Worm (Caenorhabditis elegans) whole organism, young adult: ENCODE data around the gene alh-6.

Source experiments
- C06A6.2 ChIP-seq: fragments of 200-800 bp; sonication (Bioruptor generic); conservative IDR thresholded peaks from 2 replicates; pipeline ENCODE4 v1.3.6; 2022; ENCODE audit warnings: missing genetic modification characterization, missing compliant biosample characterization
- C17E4.6 ChIP-seq: fragments of 200-800 bp; sonication (Bioruptor generic); IDR thresholded peaks from 2 replicates; pipeline ENCODE4 v1.3.6; 2022; ENCODE audit warnings: missing genetic modification reagents, missing genetic modification characterization, missing compliant biosample characterization
- F22D6.2 ChIP-seq: sonication (generic microtip); optimal IDR thresholded peaks from 2 replicates; lab custom pipeline; 2016; ENCODE audit warnings: mild to moderate bottlenecking, missing genetic modification characterization, missing compliant biosample characterization
- F37B4.10 ChIP-seq: fragments of 200-800 bp; sonication (Bioruptor generic); IDR thresholded peaks from 2 replicates; pipeline ENCODE4 v1.3.6; 2022; ENCODE audit warnings: missing genetic modification characterization, missing compliant biosample characterization
- F57C9.4 ChIP-seq: sonication (generic microtip); optimal IDR thresholded peaks from 2 replicates; lab custom pipeline; 2017; ENCODE audit warnings: mild to moderate bottlenecking, missing genetic modification characterization, missing compliant biosample characterization
- K12H6.12 ChIP-seq: fragments of 200-800 bp; sonication (Bioruptor generic); optimal IDR thresholded peaks from 2 replicates; lab custom pipeline; 2018; ENCODE audit warnings: mild to moderate bottlenecking, missing genetic modification characterization, missing compliant biosample characterization
- T07F8.4 ChIP-seq: sonication (generic microtip); optimal IDR thresholded peaks from 2 replicates; lab custom pipeline; 2016; ENCODE audit warnings: mild to moderate bottlenecking, missing genetic modification characterization, moderate library complexity, missing compliant biosample characterization
- Y53F4B.3 ChIP-seq: fragments of 200-800 bp; sonication (Bioruptor generic); IDR thresholded peaks from 2 replicates; pipeline ENCODE4 v1.3.6; 2022; ENCODE audit warnings: missing genetic modification reagents, missing genetic modification characterization, missing compliant biosample characterization
- Y79H2A.3 ChIP-seq: fragments of 200-800 bp; sonication (Bioruptor generic); conservative IDR thresholded peaks from 2 replicates; pipeline ENCODE4 v1.3.6; 2022; ENCODE audit warnings: missing genetic modification reagents, missing genetic modification characterization, missing compliant biosample characterization
- ZK185.1 ChIP-seq: sonication (generic microtip); optimal IDR thresholded peaks from 2 replicates; lab custom pipeline; 2016; ENCODE audit warnings: mild to moderate bottlenecking, missing genetic modification characterization, missing compliant biosample characterization; ENCODE audit not compliant: poor library complexity, severe bottlenecking
- athp-1 ChIP-seq: sonication (generic microtip); optimal IDR thresholded peaks from 2 replicates; lab custom pipeline; 2017; ENCODE audit warnings: mild to moderate bottlenecking, missing genetic modification characterization, missing compliant biosample characterization
- cebp-1 ChIP-seq, 2 experiments: fragments of 200-800 bp in 1 of 2; sonication (Bioruptor generic) in 1 of 2; sonication (generic microtip) in 1 of 2; IDR thresholded peaks in 1 of 2; optimal IDR thresholded peaks in 1 of 2; 2 replicates each; pipeline versions ENCODE4 v1.3.6 to Lab custom; 2017 to 2022; ENCODE audit warnings: missing compliant biosample characterization in 2 of 2, missing genetic modification characterization in 2 of 2, mild to moderate bottlenecking in 1 of 2, missing genetic modification reagents in 1 of 2, moderate library complexity in 1 of 2
- ceh-27 ChIP-seq: fragments of 200-800 bp; sonication (Bioruptor generic); optimal IDR thresholded peaks from 2 replicates; lab custom pipeline; 2018; ENCODE audit warnings: mild to moderate bottlenecking, missing genetic modification characterization, moderate library complexity, missing compliant biosample characterization
- dpff-1 ChIP-seq: sonication (generic microtip); optimal IDR thresholded peaks from 2 replicates; lab custom pipeline; 2017; ENCODE audit warnings: mild to moderate bottlenecking, missing genetic modification characterization, missing compliant biosample characterization
- hlh-26 ChIP-seq: fragments of 200-800 bp; sonication (Bioruptor generic); conservative IDR thresholded peaks from 2 replicates; pipeline ENCODE4 v1.3.6; 2022; ENCODE audit warnings: missing genetic modification reagents, missing genetic modification characterization, missing compliant biosample characterization
- hmg-20 ChIP-seq: fragments of 200-800 bp; sonication (Bioruptor generic); IDR thresholded peaks from 2 replicates; pipeline ENCODE4 v1.3.6; 2022; ENCODE audit warnings: missing genetic modification reagents, missing genetic modification characterization, missing compliant biosample characterization
- hsf-1 ChIP-seq: fragments of 200-800 bp; sonication (Bioruptor generic); IDR thresholded peaks from 2 replicates; pipeline ENCODE4 v1.3.6; 2022; ENCODE audit warnings: missing genetic modification reagents, missing genetic modification characterization, missing compliant biosample characterization
- lin-26 ChIP-seq: fragments of 200-800 bp; sonication (Bioruptor generic); IDR thresholded peaks from 2 replicates; pipeline ENCODE4 v1.3.6; 2022; ENCODE audit warnings: missing genetic modification reagents, missing genetic modification characterization, missing compliant biosample characterization
- lin-54 ChIP-seq: fragments of 200-800 bp; sonication (Bioruptor generic); optimal IDR thresholded peaks from 2 replicates; lab custom pipeline; 2018; ENCODE audit warnings: mild to moderate bottlenecking, missing genetic modification characterization, missing compliant biosample characterization
- madf-6 ChIP-seq: fragments of 200-800 bp; sonication (Bioruptor generic); IDR thresholded peaks from 2 replicates; pipeline ENCODE4 v1.3.6; 2022; ENCODE audit warnings: missing genetic modification reagents, missing genetic modification characterization, missing compliant biosample characterization
- mcd-1 ChIP-seq: fragments of 200-800 bp; sonication (Bioruptor generic); IDR thresholded peaks from 2 replicates; pipeline ENCODE4 v1.3.6; 2022; ENCODE audit warnings: missing genetic modification reagents, missing genetic modification characterization, missing compliant biosample characterization
- nhr-120 ChIP-seq: fragments of 200-800 bp; sonication (Bioruptor generic); IDR thresholded peaks from 2 replicates; pipeline ENCODE4 v1.3.6; 2022; ENCODE audit warnings: missing genetic modification characterization, missing compliant biosample characterization
- nhr-179 ChIP-seq: sonication (generic microtip); optimal IDR thresholded peaks from 2 replicates; lab custom pipeline; 2016; ENCODE audit warnings: mild to moderate bottlenecking, missing genetic modification characterization, missing compliant biosample characterization
- nhr-27 ChIP-seq: fragments of 200-800 bp; sonication (Bioruptor generic); optimal IDR thresholded peaks from 2 replicates; lab custom pipeline; 2018; ENCODE audit warnings: mild to moderate bottlenecking, missing genetic modification characterization, moderate library complexity, missing compliant biosample characterization
- nhr-80 ChIP-seq: sonication (generic microtip); optimal IDR thresholded peaks from 2 replicates; lab custom pipeline; 2016; ENCODE audit warnings: missing genetic modification characterization, missing compliant biosample characterization
- nhr-90 ChIP-seq: sonication (generic microtip); optimal IDR thresholded peaks from 2 replicates; lab custom pipeline; 2016; ENCODE audit warnings: missing genotype, mild to moderate bottlenecking, missing genetic modification characterization, missing compliant biosample characterization
- pha-4 ChIP-seq: fragments of 150-350 bp; sonication (generic microtip); optimal IDR thresholded peaks from 2 replicates; lab custom pipeline; 2014; ENCODE audit warnings: missing biosample characterization, missing genetic modification reagents, missing genetic modification characterization
- sea-2 ChIP-seq: fragments of 200-800 bp; sonication (Bioruptor generic); IDR thresholded peaks from 2 replicates; pipeline ENCODE4 v1.3.6; 2022; ENCODE audit warnings: missing genetic modification characterization, missing compliant biosample characterization
- snpc-3.4 ChIP-seq: sonication (generic microtip); optimal IDR thresholded peaks from 2 replicates; lab custom pipeline; 2017; ENCODE audit warnings: missing genetic modification characterization, mild to moderate bottlenecking, missing compliant biosample characterization, antibody characterized with exemption, moderate library complexity, missing genotype, missing genetic modification reagents
- somi-1 ChIP-seq: fragments of 200-800 bp; sonication (Bioruptor generic); optimal IDR thresholded peaks from 2 replicates; lab custom pipeline; 2018; ENCODE audit warnings: mild to moderate bottlenecking, missing genetic modification characterization, missing compliant biosample characterization
- unc-130 ChIP-seq: sonication (generic microtip); optimal IDR thresholded peaks from 2 replicates; lab custom pipeline; 2016; ENCODE audit warnings: missing genetic modification reagents, missing genetic modification characterization, missing compliant biosample characterization
- xnd-1 ChIP-seq: sonication (generic microtip); optimal IDR thresholded peaks from 2 replicates; lab custom pipeline; 2016; ENCODE audit warnings: missing genotype, missing genetic modification reagents, missing genetic modification characterization, missing compliant biosample characterization

The alh-6 gene

DNA sequence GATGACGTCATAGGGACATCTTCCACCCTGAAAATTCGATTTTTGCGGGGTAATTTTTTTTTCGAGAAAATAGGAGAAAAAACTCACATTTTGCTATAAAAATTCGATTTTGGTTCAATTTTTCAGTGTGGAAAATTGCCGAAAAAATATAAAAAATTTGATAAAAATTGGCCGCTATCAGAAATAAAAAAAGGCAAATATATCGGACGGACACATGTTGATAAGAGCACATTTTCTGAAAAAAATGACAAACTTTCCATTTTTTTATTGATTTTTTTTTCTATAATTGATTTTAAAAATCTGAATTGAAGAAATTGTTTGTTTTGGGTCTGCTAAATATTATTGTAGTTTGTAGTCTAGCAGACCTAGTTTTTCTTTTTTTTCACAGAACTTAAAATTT lies 45.5 kb upstream of the alh-6 start, which contains the start of gene C13A10.1:
C13A10.1 (minus strand) TSS at position 170 of the 400 bp plus-strand sequence.
- TF ChIP-seq C06A6.2 (GFP tag; lab: Robert Waterston, UW), result no peak
- TF ChIP-seq nhr-80 (tag; lab: Kevin White, UChicago), result peak; percentile 11

DNA sequence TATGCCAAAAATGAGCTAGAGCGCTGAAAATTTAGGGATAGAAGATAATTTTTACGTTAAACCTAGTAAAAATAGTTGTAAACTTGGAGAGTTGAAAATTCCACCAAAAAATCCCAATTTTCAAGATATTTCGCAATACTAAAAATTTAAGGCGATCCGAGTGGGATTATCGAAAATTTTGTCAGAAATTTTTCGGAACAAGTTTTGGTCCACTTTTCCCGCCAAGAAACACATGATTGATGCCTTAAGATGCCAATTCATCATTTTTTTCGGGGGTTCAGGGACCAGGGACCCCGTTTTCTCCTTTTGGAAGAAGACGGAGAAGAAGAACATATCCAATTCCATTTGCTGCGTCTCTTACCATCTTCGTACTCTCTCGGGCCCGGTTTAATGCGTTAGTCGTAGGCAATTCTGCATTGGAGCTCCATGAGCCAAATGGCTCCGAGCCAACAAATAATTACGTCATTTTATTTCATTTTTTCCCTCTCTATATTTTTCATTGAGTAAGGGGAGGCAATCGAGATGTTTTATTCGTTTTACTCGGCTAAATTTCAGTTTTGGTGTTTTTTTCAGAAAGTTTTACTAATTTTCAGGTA lies 34.7 kb upstream of the alh-6 start:
- TF ChIP-seq hsf-1 (GFP tag; lab: Robert Waterston, UW) (no peak), cebp-1 (GFP tag; IDR thresholded peaks at IDR 0.05; lab: Robert Waterston, UW) (peak; percentile 75), cebp-1 (tag; optimal IDR thresholded peaks at IDR 0.05; lab: Kevin White, UChicago) (peak; percentile 95)

DNA sequence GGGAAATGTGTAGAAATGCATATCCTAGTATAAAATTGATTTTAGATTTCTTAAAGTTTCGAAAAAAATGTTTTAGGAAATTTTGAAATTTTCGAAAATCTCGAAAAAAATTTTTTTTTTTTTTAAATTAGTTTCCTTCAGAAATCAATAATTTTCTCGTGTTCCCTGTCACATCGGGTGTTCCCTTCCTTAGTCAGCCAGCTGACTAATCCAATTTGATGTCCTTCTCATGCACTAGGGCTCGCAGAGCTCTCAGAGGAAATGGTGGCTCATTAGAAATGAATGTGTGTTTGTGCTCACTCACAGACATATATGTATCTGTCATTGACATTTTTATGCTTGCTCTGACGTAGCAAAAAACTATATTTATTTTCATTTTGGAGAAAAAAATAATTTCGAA lies 33.8 kb upstream of the alh-6 start:
- TF ChIP-seq K12H6.12 (no peak), F22D6.2 (tag; lab: Kevin White, UChicago) (no peak), snpc-3.4 (tag; lab: Kevin White, UChicago) (no peak), unc-130 (GFP tag; lab: Kevin White, UChicago) (no peak), hmg-20 (GFP tag; lab: Robert Waterston, UW) (no peak), madf-6 (GFP tag; lab: Robert Waterston, UW) (no peak), lin-54 (GFP tag; lab: Kevin White, UChicago) (no peak), mcd-1 (GFP tag; lab: Robert Waterston, UW) (no peak), nhr-90 (no peak), somi-1 (no peak), athp-1 (tag; lab: Kevin White, UChicago) (no peak), F57C9.4 (tag; lab: Kevin White, UChicago) (no peak), nhr-120 (GFP tag; lab: Robert Waterston, UW) (no peak), lin-26 (GFP tag; lab: Robert Waterston, UW) (no peak), sea-2 (GFP tag; lab: Robert Waterston, UW) (no peak), ZK185.1 (tag; lab: Kevin White, UChicago) (no peak), C17E4.6 (GFP tag; lab: Robert Waterston, UW) (no peak)

DNA sequence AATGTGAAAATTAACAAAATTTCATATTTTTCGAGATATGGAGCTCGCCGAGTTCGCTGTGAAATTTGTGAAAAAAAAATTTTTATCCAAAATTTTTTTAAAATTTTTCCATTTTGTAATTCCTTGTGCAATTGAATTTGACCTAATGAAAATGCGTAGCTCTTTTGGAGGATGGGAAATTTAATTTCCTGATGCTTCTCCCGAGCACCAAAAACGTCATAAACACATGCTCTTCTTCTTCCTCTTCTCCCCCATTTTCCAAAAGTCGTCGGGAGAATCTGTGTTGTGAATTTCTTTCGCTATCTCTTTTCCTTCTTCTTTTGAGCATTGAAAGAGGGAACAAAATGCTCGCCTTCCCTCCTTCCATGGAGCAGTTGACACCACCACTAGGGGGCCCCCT lies 31.5 kb upstream of the alh-6 start:
- no peak for TF ChIP-seq F37B4.10 (GFP tag; lab: Robert Waterston, UW)
- TF ChIP-seq snpc-3.4 (tag; lab: Kevin White, UChicago), result no peak
- TF ChIP-seq Y79H2A.3, result no peak
- TF ChIP-seq ceh-27 (GFP tag; lab: Kevin White, UChicago), result no peak
- no peak for TF ChIP-seq cebp-1 (GFP tag; IDR thresholded peaks at IDR 0.05; lab: Robert Waterston, UW)
- no peak for TF ChIP-seq cebp-1 (tag; optimal IDR thresholded peaks at IDR 0.05; lab: Kevin White, UChicago)
- no peak for TF ChIP-seq dpff-1 (tag; lab: Kevin White, UChicago)
- TF ChIP-seq hlh-26 (GFP tag; lab: Robert Waterston, UW), result no peak
- TF ChIP-seq nhr-120 (GFP tag; lab: Robert Waterston, UW), result no peak
- TF ChIP-seq Y53F4B.3 (GFP tag; lab: Robert Waterston, UW), result no peak
- TF ChIP-seq pha-4 (tag; lab: Kevin White, UChicago), result no peak
- no peak for TF ChIP-seq xnd-1 (tag; lab: Kevin White, UChicago)
- TF ChIP-seq nhr-27 (tag; lab: Kevin White, UChicago), result no peak
- no peak for TF ChIP-seq nhr-179
- no peak for TF ChIP-seq T07F8.4 (tag; lab: Kevin White, UChicago)
